Fruit fly (Drosophila melanogaster): Measurements from ENCODE around the gene CG11369.

The CG11369 gene

dm6 chrX:7604503-7604969, 30.4 kb downstream of the CG11369 start:
- no peak for TF ChIP-seq CG10147 (GFP tag; optimal IDR thresholded peaks at IDR 0.05)
- peak; percentile 47 for TF ChIP-seq ewg (GFP tag; optimal IDR thresholded peaks at IDR 0.05)
- peak; percentile 17 for TF ChIP-seq nau (GFP tag; optimal IDR thresholded peaks at IDR 0.05)
- TF ChIP-seq br (optimal IDR thresholded peaks at IDR 0.05) = no peak
- TF ChIP-seq cad (GFP tag; optimal IDR thresholded peaks at IDR 0.05) = peak; percentile 72
- TF ChIP-seq CG1647 (GFP tag; optimal IDR thresholded peaks at IDR 0.05) = no peak
- TF ChIP-seq CHES-1-like (GFP tag; optimal IDR thresholded peaks at IDR 0.05) = no peak
- peak in 1 of 2 experiments; percentile 52 for TF ChIP-seq insv (GFP tag; optimal IDR thresholded peaks at IDR 0.05)
- TF ChIP-seq cg (GFP tag; optimal IDR thresholded peaks at IDR 0.05) = peak; percentile 88
- TF ChIP-seq pfk (GFP tag; optimal IDR thresholded peaks at IDR 0.05) = no peak
- TF ChIP-seq HLH4C (GFP tag; IDR thresholded peaks at IDR 0.05; ENCODE audit: partially characterized antibody) = peak; percentile 38; the same call in 1 of the 3 replicates
- peak; percentile 21; the same call in 1 of the 2 replicates for TF ChIP-seq seq (GFP tag; IDR thresholded peaks at IDR 0.05)
- peak; percentile 97 for TF ChIP-seq sqz (GFP tag; optimal IDR thresholded peaks at IDR 0.05)
- peak; percentile 92 for TF ChIP-seq chinmo (GFP tag; IDR thresholded peaks at IDR 0.05; ENCODE audit: partially characterized antibody)
- peak; percentile 38; the same call in 1 of the 2 replicates for TF ChIP-seq amos (GFP tag; IDR thresholded peaks at IDR 0.05; ENCODE audit: partially characterized antibody)
- TF ChIP-seq CG17829 (tag; optimal IDR thresholded peaks at IDR 0.05) = no peak
- TF ChIP-seq CG1602 (GFP tag; optimal IDR thresholded peaks at IDR 0.05) = no peak
- TF ChIP-seq E2f2 (GFP tag; IDR thresholded peaks at IDR 0.05) = no peak
- peak; percentile 41; the same call in 1 of the 2 replicates for TF ChIP-seq Scr (GFP tag; IDR thresholded peaks at IDR 0.05; ENCODE audit: partially characterized antibody)
- peak; percentile 89 for TF ChIP-seq nerfin-1 (tag; optimal IDR thresholded peaks at IDR 0.05)
- TF ChIP-seq pros (GFP tag; optimal IDR thresholded peaks at IDR 0.05) = peak; percentile 21
- 0 out of 3 replicates have a peak, but pooled peaks have one; percentile 10 for TF ChIP-seq zen2 (GFP tag; IDR thresholded peaks at IDR 0.05; ENCODE audit: partially characterized antibody)
- peak; percentile 87 to 90 for TF ChIP-seq Trl (optimal IDR thresholded peaks at IDR 0.05)
- TF ChIP-seq Trl (GFP tag; optimal IDR thresholded peaks at IDR 0.05) = no peak
- peak; percentile 27 for TF ChIP-seq CG3163 (GFP tag; optimal IDR thresholded peaks at IDR 0.05)
- peak; percentile 92 for TF ChIP-seq abd-A (tag; optimal IDR thresholded peaks at IDR 0.05)
- TF ChIP-seq gro (GFP tag; optimal IDR thresholded peaks at IDR 0.05) = peak; percentile 18
- peak; percentile 18; the same call in 1 of the 2 replicates for TF ChIP-seq hbn (GFP tag; IDR thresholded peaks at IDR 0.05; ENCODE audit: partially characterized antibody)
- peak; percentile 20 for TF ChIP-seq zf30C (GFP tag; optimal IDR thresholded peaks at IDR 0.05)
- peak; percentile 99 for TF ChIP-seq z (GFP tag; IDR thresholded peaks at IDR 0.05)
- peak; percentile 98 for TF ChIP-seq nom (GFP tag; optimal IDR thresholded peaks at IDR 0.05)
- peak; percentile 21; the same call in 1 of the 3 replicates for TF ChIP-seq CG6791 (GFP tag; IDR thresholded peaks at IDR 0.05; ENCODE audit: partially characterized antibody)
- peak; percentile 93 for TF ChIP-seq CG4360 (GFP tag; IDR thresholded peaks at IDR 0.05)
- 0 out of 2 replicates have a peak, but pooled peaks have one; percentile 17 for TF ChIP-seq vvl (GFP tag; IDR thresholded peaks at IDR 0.05)
- peak; percentile 57 for TF ChIP-seq crol (GFP tag; IDR thresholded peaks at IDR 0.05)
- TF ChIP-seq CG5245 (GFP tag; optimal IDR thresholded peaks at IDR 0.05) = no peak
- TF ChIP-seq Nf-YB (GFP tag; optimal IDR thresholded peaks at IDR 0.05) = peak; percentile 96
- TF ChIP-seq crp (GFP tag; optimal IDR thresholded peaks at IDR 0.05) = no peak
- TF ChIP-seq Hmx (GFP tag; optimal IDR thresholded peaks at IDR 0.05) = no peak
- peak; percentile 84 for TF ChIP-seq Deaf1 (tag; optimal IDR thresholded peaks at IDR 0.05)
- no peak for TF ChIP-seq exex (tag; optimal IDR thresholded peaks at IDR 0.05)
- 0 out of 2 replicates have a peak, but pooled peaks have one; percentile 51 for TF ChIP-seq sna (GFP tag; IDR thresholded peaks at IDR 0.05; ENCODE audit: partially characterized antibody)
- no peak for TF ChIP-seq D19B (GFP tag; optimal IDR thresholded peaks at IDR 0.05)
- TF ChIP-seq bbx (GFP tag; IDR thresholded peaks at IDR 0.05; ENCODE audit: partially characterized antibody) = peak; percentile 73
- TF ChIP-seq Atf-2 (GFP tag; optimal IDR thresholded peaks at IDR 0.05) = no peak
- no peak for TF ChIP-seq CG11723 (GFP tag; optimal IDR thresholded peaks at IDR 0.05)
- peak; percentile 98 for TF ChIP-seq Drgx (GFP tag; IDR thresholded peaks at IDR 0.05)
- TF ChIP-seq chm (GFP tag; IDR thresholded peaks at IDR 0.05) = 0 out of 2 replicates have a peak, but pooled peaks have one; percentile 34
- peak; percentile 9 for TF ChIP-seq gcm (GFP tag; optimal IDR thresholded peaks at IDR 0.05)
